Fruit fly (Drosophila melanogaster): ENCODE measurements around the gene Mlc1.

Gene Mlc1

dm6 chr3R:27636010-27636584 is 23.9 kb downstream of the Mlc1 start, which contains the start of the genes CG5611 and Mtl (continued):
- TF ChIP-seq fru (GFP tag; optimal IDR thresholded peaks at IDR 0.05) (peak; percentile 99), Sp1 (GFP tag; optimal IDR thresholded peaks at IDR 0.05) (peak; percentile 99)

dm6 chr3R:27625911-27626310 is 34.1 kb downstream of the Mlc1 start, which contains the start of gene CG5612:
TSS of gene CG5612 (minus strand) at chr3R:27626011.
- TF ChIP-seq tai (GFP tag; optimal IDR thresholded peaks at IDR 0.05) (no peak), lola (GFP tag; optimal IDR thresholded peaks at IDR 0.05) (no peak), Jra (GFP tag; optimal IDR thresholded peaks at IDR 0.05) (no peak), pan (optimal IDR thresholded peaks at IDR 0.05) (no peak), CG9705 (GFP tag; optimal IDR thresholded peaks at IDR 0.05) (no peak), GATAd (GFP tag; optimal IDR thresholded peaks at IDR 0.05) (no peak), psq (GFP tag; optimal IDR thresholded peaks at IDR 0.05) (no peak), N (GFP tag; optimal IDR thresholded peaks at IDR 0.05) (no peak), Dfd (GFP tag; optimal IDR thresholded peaks at IDR 0.05) (no peak), fru (GFP tag; optimal IDR thresholded peaks at IDR 0.05) (no peak), Dif (GFP tag; optimal IDR thresholded peaks at IDR 0.05; ENCODE audit: partially characterized antibody) (no peak), sage (GFP tag; optimal IDR thresholded peaks at IDR 0.05) (no peak), Hr78 (GFP tag; optimal IDR thresholded peaks at IDR 0.05) (no peak), jim (GFP tag; optimal IDR thresholded peaks at IDR 0.05) (no peak), OdsH (GFP tag; optimal IDR thresholded peaks at IDR 0.05) (no peak), Mio (GFP tag; optimal IDR thresholded peaks at IDR 0.05) (no peak), usp (GFP tag; optimal IDR thresholded peaks at IDR 0.05) (no peak), Rel (GFP tag; optimal IDR thresholded peaks at IDR 0.05) (no peak), Rel (tag; optimal IDR thresholded peaks at IDR 0.05) (no peak)

dm6 chr3R:27622993-27623392 is 37.0 kb downstream of the Mlc1 start:
- no peak for TF ChIP-seq Hr78 (GFP tag; optimal IDR thresholded peaks at IDR 0.05)
- TF ChIP-seq brk (GFP tag; optimal IDR thresholded peaks at IDR 0.05) = no peak
- TF ChIP-seq Sp1 (GFP tag; optimal IDR thresholded peaks at IDR 0.05) = no peak
- TF ChIP-seq rgr (GFP tag; optimal IDR thresholded peaks at IDR 0.05) = no peak
- TF ChIP-seq sage (GFP tag; optimal IDR thresholded peaks at IDR 0.05) = no peak
- no peak for TF ChIP-seq Hr83 (GFP tag; optimal IDR thresholded peaks at IDR 0.05; ENCODE audit: poor library complexity, severe bottlenecking)
- no peak for TF ChIP-seq OdsH (GFP tag; optimal IDR thresholded peaks at IDR 0.05)
- TF ChIP-seq tai (GFP tag; optimal IDR thresholded peaks at IDR 0.05) = no peak
- no peak for TF ChIP-seq ey (GFP tag; optimal IDR thresholded peaks at IDR 0.05)
- TF ChIP-seq psq (GFP tag; optimal IDR thresholded peaks at IDR 0.05) = no peak
- TF ChIP-seq Dfd (GFP tag; optimal IDR thresholded peaks at IDR 0.05) = no peak
- TF ChIP-seq CG32264 (GFP tag; optimal IDR thresholded peaks at IDR 0.05) = no peak
- no peak for TF ChIP-seq fru (GFP tag; optimal IDR thresholded peaks at IDR 0.05)
- no peak for TF ChIP-seq Hnf4 (GFP tag; optimal IDR thresholded peaks at IDR 0.05)

- TF ChIP-seq Vsx2 (GFP tag; optimal IDR thresholded peaks at IDR 0.05; ENCODE audit: partially characterized antibody) (no peak), sage (GFP tag; optimal IDR thresholded peaks at IDR 0.05) (no peak), foxo (GFP tag; optimal IDR thresholded peaks at IDR 0.05) (peak in 1 of 2 experiments; percentile 8), Dfd (GFP tag; optimal IDR thresholded peaks at IDR 0.05) (no peak), sv (GFP tag; optimal IDR thresholded peaks at IDR 0.05) (no peak), Dif (GFP tag; optimal IDR thresholded peaks at IDR 0.05; ENCODE audit: partially characterized antibody) (no peak), Hnf4 (GFP tag; optimal IDR thresholded peaks at IDR 0.05) (no peak), h (GFP tag; optimal IDR thresholded peaks at IDR 0.05) (peak; percentile 6), Hr78 (GFP tag; optimal IDR thresholded peaks at IDR 0.05) (no peak)
Observed at dm6 chr3R:27621861-27622260, 38.1 kb downstream of the Mlc1 start.

- TF ChIP-seq dsf (GFP tag; optimal IDR thresholded peaks at IDR 0.05; ENCODE audit: borderline replicate concordance) (no peak), Hr78 (GFP tag; optimal IDR thresholded peaks at IDR 0.05) (no peak)
Observed at dm6 chr3R:27616493-27616892, 43.5 kb downstream of the Mlc1 start.

dm6 chr3R:27613814-27614213 is 46.2 kb downstream of the Mlc1 start:
- TF ChIP-seq fru (GFP tag; optimal IDR thresholded peaks at IDR 0.05) (no peak), Abd-B (GFP tag; optimal IDR thresholded peaks at IDR 0.05) (no peak), OdsH (GFP tag; optimal IDR thresholded peaks at IDR 0.05) (no peak), Sp1 (GFP tag; optimal IDR thresholded peaks at IDR 0.05) (no peak), CG32264 (GFP tag; optimal IDR thresholded peaks at IDR 0.05) (no peak), Vsx2 (GFP tag; optimal IDR thresholded peaks at IDR 0.05; ENCODE audit: partially characterized antibody) (no peak)

Data from whole organism, wandering third instar larva.